Fruit fly (Drosophila melanogaster): ENCODE results near the gene Lsd-2.

The Lsd-2 gene

dm6 chrX:15080780-15081402 lies 4.9 kb upstream of the Lsd-2 start, which contains the start of gene CG33177 (continued):
- peak; percentile 21 for TF ChIP-seq CG13424 (tag; optimal IDR thresholded peaks at IDR 0.05)
- no peak for TF ChIP-seq peb (GFP tag; IDR thresholded peaks at IDR 0.05)
- TF ChIP-seq Bteb2 (GFP tag; optimal IDR thresholded peaks at IDR 0.05), result no peak
- TF ChIP-seq CG11093 (GFP tag; IDR thresholded peaks at IDR 0.05), result no peak
- no peak for TF ChIP-seq CG31388 (GFP tag; optimal IDR thresholded peaks at IDR 0.05)
- TF ChIP-seq Atf-2 (GFP tag; optimal IDR thresholded peaks at IDR 0.05), result no peak
- peak; percentile 11 for TF ChIP-seq Deaf1 (tag; optimal IDR thresholded peaks at IDR 0.05)
- TF ChIP-seq CG10431 (GFP tag; optimal IDR thresholded peaks at IDR 0.05), result peak; percentile 69
- no peak for TF ChIP-seq CG12071 (GFP tag; optimal IDR thresholded peaks at IDR 0.05)
- no peak for TF ChIP-seq YL-1 (GFP tag; optimal IDR thresholded peaks at IDR 0.05)
- TF ChIP-seq luna (GFP tag; optimal IDR thresholded peaks at IDR 0.05), result no peak
- TF ChIP-seq tgo (GFP tag; IDR thresholded peaks at IDR 0.05), result no peak
- TF ChIP-seq CG17385 (GFP tag; optimal IDR thresholded peaks at IDR 0.05), result peak; percentile 13
- no peak for TF ChIP-seq ewg (GFP tag; optimal IDR thresholded peaks at IDR 0.05)
- no peak for TF ChIP-seq CG12104 (GFP tag; optimal IDR thresholded peaks at IDR 0.05)
- TF ChIP-seq CG31365 (tag; optimal IDR thresholded peaks at IDR 0.05), result no peak
- peak; percentile 18 for TF ChIP-seq Chrac-16 (GFP tag; optimal IDR thresholded peaks at IDR 0.05)
- no peak for TF ChIP-seq GATAe (GFP tag; conservative IDR thresholded peaks at IDR 0.05)
- no peak for TF ChIP-seq Usf (GFP tag; optimal IDR thresholded peaks at IDR 0.05)
- no peak for TF ChIP-seq gt (GFP tag; IDR thresholded peaks at IDR 0.05)
- TF ChIP-seq CG31224 (GFP tag; IDR thresholded peaks at IDR 0.05), result no peak
- no peak for TF ChIP-seq sisA (GFP tag; IDR thresholded peaks at IDR 0.05)
- no peak for TF ChIP-seq pum (GFP tag; optimal IDR thresholded peaks at IDR 0.05)
- no peak for TF ChIP-seq CG3847 (GFP tag; IDR thresholded peaks at IDR 0.05)
- no peak for TF ChIP-seq zfh1 (GFP tag; IDR thresholded peaks at IDR 0.05)
- no peak for TF ChIP-seq ac (GFP tag; optimal IDR thresholded peaks at IDR 0.05)
- no peak for TF ChIP-seq CG1792 (GFP tag; optimal IDR thresholded peaks at IDR 0.05)
- no peak for TF ChIP-seq ind (GFP tag; optimal IDR thresholded peaks at IDR 0.05)
- TF ChIP-seq cg (GFP tag; optimal IDR thresholded peaks at IDR 0.05), result no peak
- TF ChIP-seq Hr78 (GFP tag; optimal IDR thresholded peaks at IDR 0.05), result no peak
- TF ChIP-seq Atf6 (GFP tag; IDR thresholded peaks at IDR 0.05), result no peak
- TF ChIP-seq CG32532 (GFP tag; IDR thresholded peaks at IDR 0.05), result peak; percentile 21; the same call in 1 of the 2 replicates
- TF ChIP-seq CG11696 (GFP tag; IDR thresholded peaks at IDR 0.05), result no peak
- no peak for TF ChIP-seq NK7.1 (GFP tag; optimal IDR thresholded peaks at IDR 0.05)
- TF ChIP-seq lmd (GFP tag; IDR thresholded peaks at IDR 0.05), result 0 out of 2 replicates have a peak, but pooled peaks have one; percentile 12
- TF ChIP-seq lov (optimal IDR thresholded peaks at IDR 0.05), result no peak
- TF ChIP-seq lov (GFP tag; IDR thresholded peaks at IDR 0.05), result no peak
- TF ChIP-seq Dip2 (GFP tag; IDR thresholded peaks at IDR 0.05), result peak; percentile 96
- no peak for TF ChIP-seq nau (GFP tag; optimal IDR thresholded peaks at IDR 0.05)
- TF ChIP-seq gsb (GFP tag; IDR thresholded peaks at IDR 0.05), result no peak
- no peak for TF ChIP-seq Dad (GFP tag; optimal IDR thresholded peaks at IDR 0.05)
- TF ChIP-seq HLH54F (GFP tag; optimal IDR thresholded peaks at IDR 0.05), result no peak
- TF ChIP-seq Scr (GFP tag; IDR thresholded peaks at IDR 0.05; ENCODE audit: partially characterized antibody), result no peak
- peak; percentile 35 for TF ChIP-seq Hmr (GFP tag; optimal IDR thresholded peaks at IDR 0.05)
- TF ChIP-seq CG18262 (tag; optimal IDR thresholded peaks at IDR 0.05), result peak; percentile 23
- TF ChIP-seq dati (GFP tag; IDR thresholded peaks at IDR 0.05), result no peak
- peak; percentile 8 for TF ChIP-seq Dp (GFP tag; optimal IDR thresholded peaks at IDR 0.05)
- TF ChIP-seq gro (GFP tag; optimal IDR thresholded peaks at IDR 0.05), result peak; percentile 10
- no peak for TF ChIP-seq CG2202 (tag; optimal IDR thresholded peaks at IDR 0.05)
- no peak for TF ChIP-seq CG7556 (GFP tag; optimal IDR thresholded peaks at IDR 0.05)
- no peak for TF ChIP-seq CG1647 (GFP tag; optimal IDR thresholded peaks at IDR 0.05)
- TF ChIP-seq sr (GFP tag; IDR thresholded peaks at IDR 0.05), result no peak
